Fruit fly (Drosophila melanogaster): ENCODE results near the gene Septin1.
A peak's percentile ranks its signal among the peaks of the same experiment; 100 is the strongest.

Septin1 gene

dm6 chrX:21319202-21319772, 38.8 kb upstream of the Septin1 start, which contains the start of the genes SLIRP1 and anox (continued):
- TF ChIP-seq cwo (GFP tag; optimal IDR thresholded peaks at IDR 0.05): peak; percentile 81
- peak; percentile 95 for TF ChIP-seq nmo (GFP tag; optimal IDR thresholded peaks at IDR 0.05)
- TF ChIP-seq gem (tag; optimal IDR thresholded peaks at IDR 0.05): peak; percentile 95
- peak; percentile 88 for TF ChIP-seq Ptx1 (GFP tag; IDR thresholded peaks at IDR 0.05)
- peak; percentile 91 for TF ChIP-seq Oli (tag; optimal IDR thresholded peaks at IDR 0.05)
- TF ChIP-seq phol (tag; optimal IDR thresholded peaks at IDR 0.05): peak; percentile 93
- no peak for TF ChIP-seq amos (GFP tag; IDR thresholded peaks at IDR 0.05; ENCODE audit: partially characterized antibody)
- peak; percentile 72 for TF ChIP-seq Nf-YB (GFP tag; optimal IDR thresholded peaks at IDR 0.05)
- TF ChIP-seq vnd (GFP tag; IDR thresholded peaks at IDR 0.05; ENCODE audit: partially characterized antibody): no peak
- TF ChIP-seq CG17186 (GFP tag; optimal IDR thresholded peaks at IDR 0.05): peak; percentile 99
- peak; percentile 68 for TF ChIP-seq CG10274 (GFP tag; optimal IDR thresholded peaks at IDR 0.05)
- peak; percentile 61 for TF ChIP-seq Fer2 (tag; optimal IDR thresholded peaks at IDR 0.05)
- TF ChIP-seq CG12155 (GFP tag; optimal IDR thresholded peaks at IDR 0.05): peak; percentile 77
- peak; percentile 62 for TF ChIP-seq Ada2b (GFP tag; IDR thresholded peaks at IDR 0.05)
- TF ChIP-seq CG14441 (GFP tag; IDR thresholded peaks at IDR 0.05): peak; percentile 79
- TF ChIP-seq CG11696 (GFP tag; IDR thresholded peaks at IDR 0.05): no peak
- TF ChIP-seq Adf1 (GFP tag; IDR thresholded peaks at IDR 0.05): peak; percentile 49
- peak; percentile 93 for TF ChIP-seq grau (tag; optimal IDR thresholded peaks at IDR 0.05)
- peak; percentile 9 for TF ChIP-seq pfk (GFP tag; optimal IDR thresholded peaks at IDR 0.05)
- TF ChIP-seq CG11723 (GFP tag; optimal IDR thresholded peaks at IDR 0.05): peak; percentile 56
- peak; percentile 50 for TF ChIP-seq gt (GFP tag; IDR thresholded peaks at IDR 0.05)
- TF ChIP-seq al (GFP tag; IDR thresholded peaks at IDR 0.05): peak; percentile 55
- TF ChIP-seq Stat92E (GFP tag; optimal IDR thresholded peaks at IDR 0.05): peak in 1 of 3 experiments; percentile 46
- peak; percentile 62 for TF ChIP-seq Mes4 (GFP tag; optimal IDR thresholded peaks at IDR 0.05)
- peak; percentile 23 for TF ChIP-seq pb (GFP tag; optimal IDR thresholded peaks at IDR 0.05)
- no peak for TF ChIP-seq CG17612 (GFP tag; IDR thresholded peaks at IDR 0.05)
- peak; percentile 85 for TF ChIP-seq tgo (GFP tag; IDR thresholded peaks at IDR 0.05)
- peak; percentile 46; the same call in 1 of the 2 replicates for TF ChIP-seq toy (GFP tag; IDR thresholded peaks at IDR 0.05)
- TF ChIP-seq Rfx (GFP tag; IDR thresholded peaks at IDR 0.05): peak; percentile 81
- peak; percentile 83 for TF ChIP-seq CG12219 (GFP tag; optimal IDR thresholded peaks at IDR 0.05)
- peak; percentile 60 for TF ChIP-seq CG4328 (GFP tag; optimal IDR thresholded peaks at IDR 0.05)
- TF ChIP-seq CG12299 (tag; optimal IDR thresholded peaks at IDR 0.05): peak; percentile 84
- peak; percentile 82 for TF ChIP-seq CG12942 (GFP tag; optimal IDR thresholded peaks at IDR 0.05)
- TF ChIP-seq CG16863 (GFP tag; optimal IDR thresholded peaks at IDR 0.05): peak; percentile 78
- no peak for TF ChIP-seq CG2199 (GFP tag; IDR thresholded peaks at IDR 0.05)
- TF ChIP-seq CG7271 (tag; optimal IDR thresholded peaks at IDR 0.05): no peak
- TF ChIP-seq twi (tag; optimal IDR thresholded peaks at IDR 0.05): peak; percentile 78
- TF ChIP-seq CG7987 (GFP tag; optimal IDR thresholded peaks at IDR 0.05): peak; percentile 66
- peak; percentile 54 for TF ChIP-seq CG18011 (GFP tag; optimal IDR thresholded peaks at IDR 0.05)
- peak; percentile 38; the same call in 1 of the 2 replicates for TF ChIP-seq wdn (GFP tag; IDR thresholded peaks at IDR 0.05)
- peak; percentile 87 for TF ChIP-seq CG17829 (tag; optimal IDR thresholded peaks at IDR 0.05)
- TF ChIP-seq CG9609 (GFP tag; optimal IDR thresholded peaks at IDR 0.05): peak; percentile 72
- peak; percentile 79 for TF ChIP-seq CG13624 (GFP tag; optimal IDR thresholded peaks at IDR 0.05)
- no peak for TF ChIP-seq CG7963 (GFP tag; IDR thresholded peaks at IDR 0.05; ENCODE audit: partially characterized antibody)
- peak; percentile 83 for TF ChIP-seq CG10267 (tag; optimal IDR thresholded peaks at IDR 0.05)
- peak; percentile 83 for TF ChIP-seq tin (GFP tag; optimal IDR thresholded peaks at IDR 0.05)
- TF ChIP-seq Awh (GFP tag; IDR thresholded peaks at IDR 0.05): peak; percentile 44; the same call in 1 of the 2 replicates
- TF ChIP-seq CG33557 (GFP tag; optimal IDR thresholded peaks at IDR 0.05): peak; percentile 78
- TF ChIP-seq lilli (GFP tag; optimal IDR thresholded peaks at IDR 0.05): peak; percentile 90

Data from whole organism, embryonic.